Fruit fly (Drosophila melanogaster) whole organism, embryonic: ENCODE results near the gene Ctr1B.

Experiments used
- Antp ChIP-seq: fragments of 200-800 bp; sonication (Bioruptor generic); optimal IDR thresholded peaks from 3 replicates; lab custom pipeline; 2016; ENCODE audit warnings: missing biosample characterization, missing genetic modification characterization
- Awh ChIP-seq: fragments of 200-800 bp; sonication (Bioruptor generic); IDR thresholded peaks from 2 replicates; pipeline ENCODE4, ENCODE4 v1.3.6; 2022; ENCODE audit warnings: missing biosample characterization, missing genetic modification characterization
- BEAF-32 ChIP-seq: fragments of 200-800 bp; sonication (Bioruptor generic); optimal IDR thresholded peaks from 3 replicates; lab custom pipeline; 2017; ENCODE audit warnings: missing biosample characterization, missing genetic modification characterization, mild to moderate bottlenecking, moderate library complexity, missing genetic modification reagents
- CG10979 ChIP-seq: fragments of 200-800 bp; sonication (Bioruptor generic); optimal IDR thresholded peaks from 2 replicates; lab custom pipeline; 2018; ENCODE audit warnings: missing biosample characterization, mild to moderate bottlenecking, missing genetic modification characterization, moderate library complexity
- CG11456 ChIP-seq: fragments of 200-800 bp; sonication (Bioruptor generic); IDR thresholded peaks from 3 replicates; pipeline ENCODE4 v1.3.6; 2022; ENCODE audit warnings: missing biosample characterization, missing genetic modification characterization
- CG13123 ChIP-seq: fragments of 200-800 bp; sonication (Bioruptor generic); optimal IDR thresholded peaks from 2 replicates; lab custom pipeline; 2016; ENCODE audit warnings: missing biosample characterization, missing genetic modification characterization
- CG15073 ChIP-seq: fragments of 200-800 bp; sonication (Bioruptor generic); optimal IDR thresholded peaks from 2 replicates; lab custom pipeline; 2016; ENCODE audit warnings: missing biosample characterization, missing genetic modification characterization
- CG1603 ChIP-seq: fragments of 200-800 bp; sonication (Bioruptor generic); optimal IDR thresholded peaks from 2 replicates; lab custom pipeline; 2019; ENCODE audit warnings: missing biosample characterization, mild to moderate bottlenecking, missing genetic modification characterization, moderate library complexity
- CG1647 ChIP-seq: fragments of 200-800 bp; sonication (Bioruptor generic); optimal IDR thresholded peaks from 3 replicates; lab custom pipeline; 2016; ENCODE audit warnings: missing biosample characterization, missing genetic modification characterization
- CG16813 ChIP-seq: fragments of 200-800 bp; sonication (Bioruptor generic); IDR thresholded peaks from 3 replicates; pipeline ENCODE4 v1.3.6; 2022; ENCODE audit warnings: missing biosample characterization, missing genetic modification characterization; ENCODE audit not compliant: partially characterized antibody
- CG18262 ChIP-seq: fragments of 200-800 bp; optimal IDR thresholded peaks from 3 replicates; lab custom pipeline; 2019; ENCODE audit warnings: missing biosample characterization, mild to moderate bottlenecking, missing genetic modification characterization, moderate library complexity
- CG18619 ChIP-seq: fragments of 200-800 bp; sonication (Bioruptor generic); optimal IDR thresholded peaks from 3 replicates; lab custom pipeline; 2017; ENCODE audit warnings: missing biosample characterization, mild to moderate bottlenecking, missing genetic modification characterization
- CG31388 ChIP-seq: fragments of 200-800 bp; sonication (Bioruptor generic); optimal IDR thresholded peaks from 2 replicates; lab custom pipeline; 2016; ENCODE audit warnings: missing biosample characterization, missing genetic modification characterization
- CG32767 ChIP-seq: fragments of 200-800 bp; sonication (Bioruptor generic); IDR thresholded peaks from 2 replicates; pipeline ENCODE4 v1.3.6; 2022; ENCODE audit warnings: missing biosample characterization, missing genetic modification characterization
- CG3838 ChIP-seq: fragments of 200-800 bp; sonication (Bioruptor generic); optimal IDR thresholded peaks from 3 replicates; lab custom pipeline; 2016; ENCODE audit warnings: missing biosample characterization, missing genetic modification characterization
- CG4404 ChIP-seq: fragments of 200-800 bp; sonication (Bioruptor generic); IDR thresholded peaks from 2 replicates; pipeline ENCODE4 v1.3.6; 2022; ENCODE audit warnings: missing biosample characterization, missing genetic modification characterization
- CG5180 ChIP-seq: fragments of 200-800 bp; sonication (Bioruptor generic); optimal IDR thresholded peaks from 3 replicates; lab custom pipeline; 2017; ENCODE audit warnings: missing biosample characterization, missing genetic modification characterization, mild to moderate bottlenecking, moderate library complexity, missing genetic modification reagents
- CG6175 ChIP-seq: fragments of 200-800 bp; sonication (Bioruptor generic); IDR thresholded peaks from 3 replicates; pipeline ENCODE4 v1.3.6; 2022; ENCODE audit warnings: missing biosample characterization, missing genetic modification characterization
- CG6654 ChIP-seq: fragments of 200-800 bp; sonication (Bioruptor generic); optimal IDR thresholded peaks from 2 replicates; lab custom pipeline; 2017; ENCODE audit warnings: missing biosample characterization, mild to moderate bottlenecking, missing genetic modification characterization
- CG6683 ChIP-seq: fragments of 200-800 bp; sonication (Bioruptor generic); optimal IDR thresholded peaks from 2 replicates; lab custom pipeline; 2017; ENCODE audit warnings: missing biosample characterization, mild to moderate bottlenecking, missing genetic modification characterization, missing genetic modification reagents
- CG6689 ChIP-seq: fragments of 200-800 bp; sonication (Bioruptor generic); IDR thresholded peaks from 2 replicates; pipeline ENCODE4 v1.3.6; 2022; ENCODE audit warnings: missing biosample characterization, missing genetic modification characterization
- CG7372 ChIP-seq: fragments of 200-800 bp; sonication (Bioruptor generic); IDR thresholded peaks from 2 replicates; pipeline ENCODE4 v1.3.6; 2022; ENCODE audit warnings: missing biosample characterization, missing genetic modification characterization
- CG9817 ChIP-seq: fragments of 200-800 bp; sonication (Bioruptor generic); optimal IDR thresholded peaks from 2 replicates; lab custom pipeline; 2018; ENCODE audit warnings: missing biosample characterization, mild to moderate bottlenecking, missing genetic modification characterization, moderate library complexity
- Chrac-16 ChIP-seq: fragments of 200-800 bp; sonication (Bioruptor generic); optimal IDR thresholded peaks from 3 replicates; lab custom pipeline; 2016; ENCODE audit warnings: missing biosample characterization, missing genetic modification characterization
- CoRest ChIP-seq: fragments of 200-800 bp; sonication (Bioruptor generic); optimal IDR thresholded peaks from 3 replicates; lab custom pipeline; 2018; ENCODE audit warnings: missing biosample characterization, mild to moderate bottlenecking, missing genetic modification characterization, moderate library complexity
- CrebB ChIP-seq: fragments of 200-800 bp; sonication (Bioruptor generic); optimal IDR thresholded peaks from 3 replicates; lab custom pipeline; 2018; ENCODE audit warnings: missing biosample characterization, mild to moderate bottlenecking, missing genetic modification characterization
- Dad ChIP-seq: fragments of 200-800 bp; sonication (Bioruptor generic); optimal IDR thresholded peaks from 3 replicates; lab custom pipeline; 2016; ENCODE audit warnings: missing biosample characterization, missing genetic modification characterization
- Dip3 ChIP-seq: fragments of 200-800 bp; sonication (Bioruptor generic); optimal IDR thresholded peaks from 3 replicates; lab custom pipeline; 2016; ENCODE audit warnings: missing biosample characterization, missing genetic modification characterization
- Ets65A ChIP-seq: fragments of 200-800 bp; sonication (Bioruptor generic); peaks from one replicate; lab custom pipeline; 2016; ENCODE audit warnings: missing biosample characterization, missing genetic modification characterization
- GATAe ChIP-seq: fragments of 200-800 bp; sonication (Bioruptor generic); conservative IDR thresholded peaks from 2 replicates; pipeline ENCODE4 v1.3.6; 2022; ENCODE audit warnings: missing biosample characterization, missing genetic modification characterization
- Gsc ChIP-seq: fragments of 200-800 bp; sonication (Bioruptor generic); IDR thresholded peaks from 2 replicates; pipeline ENCODE4 v1.3.6; 2022; ENCODE audit warnings: missing biosample characterization, missing genetic modification characterization
- Sry-δ ChIP-seq: fragments of 200-800 bp; sonication (Bioruptor generic); optimal IDR thresholded peaks from 2 replicates; lab custom pipeline; 2016; ENCODE audit warnings: missing biosample characterization, missing genetic modification characterization
- Taf1 ChIP-seq: fragments of 200-800 bp; sonication (Bioruptor generic); IDR thresholded peaks from 2 replicates; pipeline ENCODE4 v1.3.6; 2022; ENCODE audit warnings: missing biosample characterization, missing genetic modification characterization
- ara ChIP-seq: fragments of 200-800 bp; sonication (Bioruptor generic); IDR thresholded peaks from 2 replicates; pipeline ENCODE4 v1.3.6; 2022; ENCODE audit warnings: missing biosample characterization, missing genetic modification characterization
- ase ChIP-seq: fragments of 200-800 bp; sonication (Bioruptor generic); IDR thresholded peaks from 3 replicates; pipeline ENCODE4 v1.3.6; 2022; ENCODE audit warnings: missing biosample characterization, missing genetic modification characterization
- esg ChIP-seq: fragments of 200-800 bp; sonication (Bioruptor generic); conservative IDR thresholded peaks from 2 replicates; pipeline ENCODE4 v1.3.6; 2022; ENCODE audit warnings: missing biosample characterization, missing genetic modification characterization
- ewg ChIP-seq: fragments of 200-800 bp; sonication (Bioruptor generic); optimal IDR thresholded peaks from 3 replicates; lab custom pipeline; 2017; ENCODE audit warnings: mild to moderate bottlenecking, missing biosample characterization, missing genetic modification reagents, missing genetic modification characterization
- gcm2 ChIP-seq: fragments of 200-800 bp; sonication (Bioruptor generic); optimal IDR thresholded peaks from 2 replicates; lab custom pipeline; 2016; ENCODE audit warnings: missing biosample characterization, missing genetic modification characterization
- gro ChIP-seq: fragments of 200-800 bp; sonication (Bioruptor generic); optimal IDR thresholded peaks from 2 replicates; lab custom pipeline; 2016; ENCODE audit warnings: missing biosample characterization, missing genetic modification characterization
- hth ChIP-seq: fragments of >200 bp; optimal IDR thresholded peaks from 2 replicates; lab custom pipeline; 2017; ENCODE audit warnings: inconsistent platforms
- ind ChIP-seq: fragments of 200-800 bp; sonication (Bioruptor generic); optimal IDR thresholded peaks from 3 replicates; lab custom pipeline; 2016; ENCODE audit warnings: missing biosample characterization, missing genetic modification characterization
- inv ChIP-seq: fragments of 200-800 bp; sonication (Bioruptor generic); IDR thresholded peaks from 2 replicates; pipeline ENCODE4 v1.3.6; 2022; ENCODE audit warnings: missing biosample characterization, missing genetic modification characterization; ENCODE audit not compliant: partially characterized antibody
- jigr1 ChIP-seq: fragments of 200-800 bp; sonication (Bioruptor generic); IDR thresholded peaks from 3 replicates; pipeline ENCODE4 v1.3.6; 2022; ENCODE audit warnings: missing biosample characterization, missing genetic modification characterization
- jumu ChIP-seq: fragments of 200-800 bp; sonication (Bioruptor generic); optimal IDR thresholded peaks from 3 replicates; lab custom pipeline; 2016; ENCODE audit warnings: missing biosample characterization, missing genetic modification characterization
- mld ChIP-seq: fragments of 200-800 bp; sonication (Bioruptor generic); IDR thresholded peaks from 3 replicates; pipeline ENCODE4 v1.3.6; 2022; ENCODE audit warnings: missing biosample characterization, missing genetic modification characterization; ENCODE audit not compliant: partially characterized antibody
- pho ChIP-seq: fragments of 200-800 bp; sonication (Bioruptor generic); optimal IDR thresholded peaks from 2 replicates; lab custom pipeline; 2016; ENCODE audit warnings: missing biosample characterization, missing genetic modification characterization
- sima ChIP-seq: fragments of 200-800 bp; sonication (Bioruptor generic); optimal IDR thresholded peaks from 2 replicates; lab custom pipeline; 2016; ENCODE audit warnings: missing biosample characterization, missing genetic modification characterization
- slp2 ChIP-seq: fragments of 200-800 bp; sonication (Bioruptor generic); optimal IDR thresholded peaks from 2 replicates; lab custom pipeline; 2016; ENCODE audit warnings: missing biosample characterization, missing genetic modification characterization
- tin ChIP-seq: fragments of 200-800 bp; sonication (Bioruptor generic); optimal IDR thresholded peaks from 3 replicates; lab custom pipeline; 2016; ENCODE audit warnings: missing biosample characterization, missing genetic modification characterization
- trem ChIP-seq: fragments of 200-800 bp; optimal IDR thresholded peaks from 3 replicates; lab custom pipeline; 2019; ENCODE audit warnings: missing biosample characterization, mild to moderate bottlenecking, missing genetic modification characterization, moderate library complexity
- twi ChIP-seq: fragments of 200-800 bp; optimal IDR thresholded peaks from 2 replicates; lab custom pipeline; 2019; ENCODE audit warnings: missing biosample characterization, mild to moderate bottlenecking, missing genetic modification characterization, moderate library complexity
- tx ChIP-seq: fragments of 200-800 bp; sonication (Bioruptor generic); optimal IDR thresholded peaks from 2 replicates; lab custom pipeline; 2016; ENCODE audit warnings: missing biosample characterization, missing genetic modification characterization

Gene Ctr1B

dm6 chr3R:8340675-8341275 is 23.4 kb downstream of the Ctr1B start, which contains the start of the genes COX7A and Arl2 (continued):
- no peak for TF ChIP-seq CG11456 (GFP tag; lab: Robert Waterston, UW)
- no peak for TF ChIP-seq twi (tag; lab: Kevin White, UChicago)
- TF ChIP-seq Sry-δ (GFP tag; lab: Kevin White, UChicago), result peak; percentile 78
- TF ChIP-seq Awh (GFP tag; lab: Robert Waterston, UW), result no peak
- TF ChIP-seq CG5180, result no peak
- TF ChIP-seq tx (GFP tag; lab: Kevin White, UChicago), result peak; percentile 31
- TF ChIP-seq pho, result no peak
- peak; percentile 93 for TF ChIP-seq mld (GFP tag; lab: Robert Waterston, UW)
- TF ChIP-seq CG13123 (GFP tag; lab: Kevin White, UChicago), result no peak
- TF ChIP-seq CoRest (tag; lab: Kevin White, UChicago), result no peak
- TF ChIP-seq CG6689, result no peak
- TF ChIP-seq Ets65A (GFP tag; lab: Kevin White, UChicago), result no peak
- TF ChIP-seq Dad (GFP tag; lab: Kevin White, UChicago), result no peak
- TF ChIP-seq Antp (GFP tag; lab: Kevin White, UChicago), result no peak
- TF ChIP-seq CG31388, result no peak
- TF ChIP-seq Gsc (GFP tag; lab: Robert Waterston, UW), result no peak
- peak; percentile 91 for TF ChIP-seq CG16813
- TF ChIP-seq CG6683 (GFP tag; lab: Kevin White, UChicago), result no peak
- no peak for TF ChIP-seq slp2 (GFP tag; lab: Kevin White, UChicago)
- peak; percentile 27; the same call in 1 of the 3 replicates for TF ChIP-seq jigr1 (GFP tag; lab: Robert Waterston, UW)
- TF ChIP-seq ewg, result no peak
- TF ChIP-seq ase (GFP tag; lab: Robert Waterston, UW), result no peak
- no peak for TF ChIP-seq gro (GFP tag; lab: Kevin White, UChicago)
- TF ChIP-seq CrebB, result no peak
- no peak for TF ChIP-seq CG6654 (GFP tag; lab: Kevin White, UChicago)
- TF ChIP-seq CG7372 (GFP tag; lab: Robert Waterston, UW), result no peak
- peak; percentile 75 for TF ChIP-seq trem (tag; lab: Kevin White, UChicago)

DNA sequence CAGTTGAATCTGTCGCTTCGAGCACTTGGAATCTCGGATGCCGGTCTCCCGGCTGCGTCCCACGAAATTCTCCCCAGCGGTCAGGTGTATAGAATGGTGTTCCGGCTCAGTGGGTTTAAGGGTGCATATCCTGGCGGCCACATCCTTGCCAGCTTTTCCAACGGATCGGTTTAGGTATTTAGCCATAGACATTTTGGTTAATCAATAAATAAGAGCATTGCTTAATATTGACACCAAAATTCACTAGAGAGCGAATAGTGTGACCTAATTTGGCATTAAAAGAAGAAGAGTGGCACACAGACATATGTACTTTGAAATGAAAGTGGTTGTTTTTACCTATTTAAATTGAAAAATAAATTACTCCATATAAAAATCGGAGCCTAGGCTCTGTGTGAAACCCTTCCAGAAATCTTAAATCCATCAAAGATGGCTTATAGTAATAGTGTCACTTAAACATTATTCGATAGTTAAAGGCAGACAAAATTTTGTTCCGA is 25.9 kb downstream of the Ctr1B start, which contains the start of the genes PNKP and COX7AL:
PNKP (minus strand) TSS at position 266 of the 494 bp plus-strand sequence.
COX7AL (plus strand) TSS at position 419 of the 494 bp plus-strand sequence.
- TF ChIP-seq tin (GFP tag; lab: Kevin White, UChicago) (no peak), CG18619 (GFP tag; lab: Kevin White, UChicago) (no peak), Taf1 (GFP tag; lab: Robert Waterston, UW) (no peak), tx (GFP tag; lab: Kevin White, UChicago) (no peak), CG1603 (tag; lab: Kevin White, UChicago) (peak; percentile 14), Chrac-16 (no peak), jumu (GFP tag; lab: Kevin White, UChicago) (no peak), ind (no peak), CG10979 (tag; lab: Kevin White, UChicago) (no peak), hth (lab: Kevin White, UChicago) (no peak), CG3838 (GFP tag; lab: Kevin White, UChicago) (no peak), Dip3 (GFP tag; lab: Kevin White, UChicago) (no peak), CG32767 (GFP tag; lab: Robert Waterston, UW) (no peak), GATAe (no peak), CG6175 (no peak), CG4404 (GFP tag; lab: Robert Waterston, UW) (no peak), gcm2 (GFP tag; lab: Kevin White, UChicago) (no peak), inv (GFP tag; lab: Robert Waterston, UW) (no peak), sima (GFP tag; lab: Kevin White, UChicago) (no peak), CG1647 (no peak), CG18262 (no peak), CG9817 (tag; lab: Kevin White, UChicago) (no peak), esg (no peak), CG15073 (GFP tag; lab: Kevin White, UChicago) (no peak), BEAF-32 (peak; percentile 33), ara (GFP tag; lab: Robert Waterston, UW) (no peak)
